Worm (Caenorhabditis elegans) whole organism, early embryonic: ENCODE results near the gene pal-1.

Experiments used
- B0310.2 ChIP-seq: sonication (generic microtip); optimal IDR thresholded peaks from 2 replicates; lab custom pipeline; 2016; ENCODE audit warnings: mild to moderate bottlenecking, missing genetic modification characterization, missing compliant biosample characterization
- F13C5.2 ChIP-seq: sonication (generic microtip); optimal IDR thresholded peaks from 2 replicates; lab custom pipeline; 2017; ENCODE audit warnings: mild to moderate bottlenecking, missing genetic modification characterization, inconsistent platforms, missing compliant biosample characterization
- aly-1 ChIP-seq: sonication (generic microtip); optimal IDR thresholded peaks from 2 replicates; lab custom pipeline; 2016; ENCODE audit warnings: missing genetic modification characterization, missing compliant biosample characterization
- ama-1 ChIP-seq: fragments of 150-350 bp; optimal IDR thresholded peaks from 2 replicates; lab custom pipeline; 2014
- ceh-13 ChIP-seq: fragments of 200-800 bp; sonication (Bioruptor generic); optimal IDR thresholded peaks from 2 replicates; lab custom pipeline; 2018; ENCODE audit warnings: mild to moderate bottlenecking, missing genetic modification characterization, missing compliant biosample characterization
- ceh-36 ChIP-seq: sonication (generic microtip); optimal IDR thresholded peaks from 2 replicates; lab custom pipeline; 2016; ENCODE audit warnings: missing genetic modification characterization, inconsistent platforms, missing compliant biosample characterization
- ets-7 ChIP-seq: sonication (generic microtip); optimal IDR thresholded peaks from 2 replicates; lab custom pipeline; 2016; ENCODE audit warnings: missing genotype, missing genetic modification characterization, missing compliant biosample characterization
- flt-1 ChIP-seq: fragments of 200-800 bp; sonication (Bioruptor generic); IDR thresholded peaks from 2 replicates; pipeline ENCODE4 v1.3.6; 2022; ENCODE audit warnings: missing genetic modification characterization, missing compliant biosample characterization
- hmbx-1 ChIP-seq: sonication (generic microtip); optimal IDR thresholded peaks from 2 replicates; lab custom pipeline; 2016; ENCODE audit warnings: mild to moderate bottlenecking, missing genetic modification characterization, missing compliant biosample characterization
- hmg-4 ChIP-seq: fragments of 200-800 bp; sonication (Bioruptor generic); optimal IDR thresholded peaks from 2 replicates; lab custom pipeline; 2018; ENCODE audit warnings: mild to moderate bottlenecking, missing genetic modification characterization, missing compliant biosample characterization
- hnd-1 ChIP-seq: sonication (generic microtip); optimal IDR thresholded peaks from 2 replicates; lab custom pipeline; 2016; ENCODE audit warnings: missing genetic modification characterization, missing compliant biosample characterization
- pes-1 ChIP-seq: fragments of 200-800 bp; sonication (Bioruptor generic); IDR thresholded peaks from 2 replicates; pipeline ENCODE4 v1.3.6; 2022; ENCODE audit warnings: missing genetic modification reagents, missing genetic modification characterization, missing compliant biosample characterization
- scrt-1 ChIP-seq: fragments of 200-800 bp; sonication (Bioruptor generic); IDR thresholded peaks from 2 replicates; pipeline ENCODE4 v1.3.6; 2022; ENCODE audit warnings: missing genetic modification characterization, missing compliant biosample characterization
- sea-1 ChIP-seq: fragments of 200-800 bp; sonication (Bioruptor generic); conservative IDR thresholded peaks from 2 replicates; pipeline ENCODE4 v1.3.6; 2022; ENCODE audit warnings: missing genetic modification characterization, missing compliant biosample characterization
- tbx-11 ChIP-seq: fragments of 200-800 bp; sonication (Bioruptor generic); IDR thresholded peaks from 2 replicates; pipeline ENCODE4 v1.3.6; 2022; ENCODE audit warnings: missing genetic modification characterization, missing compliant biosample characterization
- tbx-37 ChIP-seq: fragments of 200-800 bp; sonication (Bioruptor generic); conservative IDR thresholded peaks from 2 replicates; pipeline ENCODE4 v1.3.6; 2022; ENCODE audit warnings: missing genetic modification reagents, missing genetic modification characterization, missing compliant biosample characterization
- tra-4 ChIP-seq: sonication (generic microtip); optimal IDR thresholded peaks from 2 replicates; lab custom pipeline; 2017; ENCODE audit warnings: missing genetic modification characterization, missing compliant biosample characterization

The pal-1 gene

DNA sequence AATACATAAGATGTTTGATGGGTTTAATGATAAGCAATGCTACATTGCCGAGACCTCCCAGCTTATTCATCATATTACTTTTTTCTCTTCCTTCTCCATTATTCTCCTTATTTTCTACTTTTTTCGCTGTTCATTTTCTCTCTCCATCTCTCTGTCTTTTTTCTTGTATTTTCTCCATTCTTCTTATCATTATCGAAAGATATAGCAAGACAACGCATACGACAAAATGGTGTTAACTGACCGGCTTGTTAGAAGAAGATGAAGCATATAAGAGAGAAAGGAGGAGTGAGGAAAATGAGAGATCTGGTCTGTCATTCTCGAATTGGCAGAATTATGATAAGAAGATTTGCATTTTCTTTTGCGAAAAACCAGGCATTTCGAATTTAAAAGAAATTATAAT, 42.5 kb downstream of the pal-1 start:
- TF ChIP-seq aly-1, result no peak
- TF ChIP-seq tra-4 (tag; lab: Kevin White, UChicago), result no peak
- no peak for TF ChIP-seq B0310.2 (tag; lab: Kevin White, UChicago)
- no peak for TF ChIP-seq ceh-36 (tag; lab: Kevin White, UChicago)
- no peak for TF ChIP-seq ceh-13 (GFP tag; lab: Kevin White, UChicago)
- no peak for TF ChIP-seq F13C5.2 (tag; lab: Kevin White, UChicago)
- no peak for TF ChIP-seq pes-1 (GFP tag; lab: Robert Waterston, UW)
- TF ChIP-seq hmg-4 (GFP tag; lab: Kevin White, UChicago), result no peak
- no peak for TF ChIP-seq ama-1 (lab: Kevin White, UChicago)
- no peak for TF ChIP-seq sea-1 (GFP tag; lab: Robert Waterston, UW)
- TF ChIP-seq scrt-1, result no peak
- TF ChIP-seq flt-1 (GFP tag; lab: Robert Waterston, UW), result no peak
- no peak for TF ChIP-seq ets-7 (tag; lab: Kevin White, UChicago)
- no peak for TF ChIP-seq hnd-1 (tag; lab: Kevin White, UChicago)
- TF ChIP-seq hmbx-1 (tag; lab: Kevin White, UChicago), result no peak
- TF ChIP-seq tbx-37 (GFP tag; lab: Robert Waterston, UW), result no peak

ce11 chrIII:4765474-4765873, 43.9 kb downstream of the pal-1 start, which contains the start of gene B0393.5:
TSS of gene B0393.5 (plus strand) at chrIII:4765774.
- TF ChIP-seq ceh-13 (GFP tag; lab: Kevin White, UChicago), result no peak
- no peak for TF ChIP-seq tra-4 (tag; lab: Kevin White, UChicago)
- TF ChIP-seq sea-1 (GFP tag; lab: Robert Waterston, UW), result no peak
- no peak for TF ChIP-seq ama-1 (lab: Kevin White, UChicago)

DNA sequence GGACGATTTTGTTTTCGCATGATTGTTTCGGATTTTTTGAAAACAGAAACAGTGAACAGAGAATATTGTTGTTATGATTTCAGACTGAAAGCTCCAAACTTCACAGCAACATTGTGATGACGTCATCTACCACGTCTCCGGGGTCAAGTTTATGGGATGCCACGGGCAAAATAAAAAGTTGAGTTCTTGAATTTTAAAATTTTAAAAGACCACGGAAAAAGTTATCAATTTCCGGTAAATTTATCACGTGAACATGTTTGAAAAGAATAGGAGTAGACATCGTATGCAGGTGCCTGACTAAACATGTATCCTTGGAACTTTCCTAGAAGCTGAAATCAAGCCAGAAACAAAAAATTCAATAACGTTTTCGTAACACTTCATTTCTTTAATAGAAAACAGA, 45.9 kb downstream of the pal-1 start, which contains the start of gene B0393.4:
Gene B0393.4 (minus strand): TSS at position 101 of the 400 bp plus-strand sequence.
- TF ChIP-seq ets-7 (tag; lab: Kevin White, UChicago) (no peak), tbx-11 (no peak), ceh-36 (tag; lab: Kevin White, UChicago) (no peak), B0310.2 (tag; lab: Kevin White, UChicago) (no peak), pes-1 (GFP tag; lab: Robert Waterston, UW) (no peak), aly-1 (no peak), hmbx-1 (tag; lab: Kevin White, UChicago) (no peak), ama-1 (lab: Kevin White, UChicago) (no peak)

- TF ChIP-seq ceh-13 (GFP tag; lab: Kevin White, UChicago) (no peak), tbx-11 (no peak), tbx-37 (GFP tag; lab: Robert Waterston, UW) (no peak), flt-1 (GFP tag; lab: Robert Waterston, UW) (no peak), tra-4 (tag; lab: Kevin White, UChicago) (no peak), F13C5.2 (tag; lab: Kevin White, UChicago) (no peak), ets-7 (tag; lab: Kevin White, UChicago) (no peak), hnd-1 (tag; lab: Kevin White, UChicago) (no peak), ama-1 (lab: Kevin White, UChicago) (no peak), scrt-1 (no peak), sea-1 (GFP tag; lab: Robert Waterston, UW) (no peak), B0310.2 (tag; lab: Kevin White, UChicago) (no peak), hmg-4 (GFP tag; lab: Kevin White, UChicago) (no peak), aly-1 (no peak), pes-1 (GFP tag; lab: Robert Waterston, UW) (no peak), ceh-36 (tag; lab: Kevin White, UChicago) (no peak), hmbx-1 (tag; lab: Kevin White, UChicago) (no peak)
Observed at ce11 chrIII:4762846-4763245, 46.5 kb downstream of the pal-1 start.

- TF ChIP-seq tbx-11 (peak; percentile 56; the same call in 1 of the 2 replicates), F13C5.2 (tag; lab: Kevin White, UChicago) (peak; percentile 94), hmg-4 (GFP tag; lab: Kevin White, UChicago) (peak; percentile 71), pes-1 (GFP tag; lab: Robert Waterston, UW) (no peak), ets-7 (tag; lab: Kevin White, UChicago) (peak; percentile 10), sea-1 (GFP tag; lab: Robert Waterston, UW) (peak; percentile 44; the same call in 1 of the 2 replicates), tbx-37 (GFP tag; lab: Robert Waterston, UW) (no peak), hnd-1 (tag; lab: Kevin White, UChicago) (peak; percentile 40), aly-1 (no peak), B0310.2 (tag; lab: Kevin White, UChicago) (peak; percentile 34), ceh-13 (GFP tag; lab: Kevin White, UChicago) (no peak), scrt-1 (0 out of 2 replicates have a peak, but pooled peaks have one; percentile 65), ama-1 (lab: Kevin White, UChicago) (no peak), tra-4 (tag; lab: Kevin White, UChicago) (no peak), flt-1 (GFP tag; lab: Robert Waterston, UW) (peak; percentile 80; the same call in 1 of the 2 replicates), hmbx-1 (tag; lab: Kevin White, UChicago) (no peak), ceh-36 (tag; lab: Kevin White, UChicago) (peak; percentile 56)
Observed at ce11 chrIII:4756983-4757382, 52.4 kb downstream of the pal-1 start, which contains the start of gene fbxl-2. TSS of gene fbxl-2 (plus strand) at chrIII:4757260.
